Worm (Caenorhabditis elegans) whole organism, L1 larva: ENCODE measurements around the gene rom-3.
A peak's percentile ranks its signal among the peaks of the same experiment; 100 is the strongest.

Source experiments
- C04F5.9 ChIP-seq: sonication (generic microtip); optimal IDR thresholded peaks from 2 replicates; lab custom pipeline; 2016; ENCODE audit warnings: missing genetic modification characterization, missing compliant biosample characterization
- C34B4.2 ChIP-seq: sonication (generic microtip); optimal IDR thresholded peaks from 2 replicates; lab custom pipeline; 2017; ENCODE audit warnings: mild to moderate bottlenecking, missing genetic modification characterization, missing compliant biosample characterization
- F16B12.6 ChIP-seq: fragments of 150-350 bp; optimal IDR thresholded peaks from 2 replicates; lab custom pipeline; 2014; ENCODE audit warnings: missing biosample characterization, missing genetic modification characterization
- ama-1 ChIP-seq: fragments of 150-350 bp; optimal IDR thresholded peaks from 2 replicates; lab custom pipeline; 2014
- blmp-1 ChIP-seq: fragments of 150-350 bp; optimal IDR thresholded peaks from 2 replicates; lab custom pipeline; 2014; ENCODE audit warnings: missing biosample characterization, missing genetic modification characterization
- ceh-8 ChIP-seq: fragments of 200-800 bp; sonication (Bioruptor generic); optimal IDR thresholded peaks from 2 replicates; lab custom pipeline; 2018; ENCODE audit warnings: mild to moderate bottlenecking, missing genetic modification characterization, moderate library complexity, missing compliant biosample characterization
- ceh-82 ChIP-seq, 3 experiments: fragments of 150-350 bp in 1 of 3; sonication (generic microtip) in 2 of 3; optimal IDR thresholded peaks; 2 replicates each; lab custom pipeline; 2014 to 2017; ENCODE audit warnings: missing biosample characterization in 3 of 3, missing genetic modification characterization in 3 of 3
- ceh-90 ChIP-seq: sonication (generic microtip); optimal IDR thresholded peaks from 2 replicates; lab custom pipeline; 2016; ENCODE audit warnings: missing genetic modification characterization, missing compliant biosample characterization
- ces-1 ChIP-seq: fragments of 150-350 bp; optimal IDR thresholded peaks from 2 replicates; lab custom pipeline; 2014; ENCODE audit warnings: missing biosample characterization, missing genetic modification reagents, missing genetic modification characterization
- dpl-1 ChIP-seq, 3 experiments: fragments of 150-350 bp in 2 of 3; sonication (generic microtip) in 1 of 3; optimal IDR thresholded peaks; 2 replicates each; lab custom pipeline; 2014 to 2017; ENCODE audit warnings: missing biosample characterization in 3 of 3, missing genetic modification characterization in 3 of 3, missing genetic modification reagents in 3 of 3
- efl-1 ChIP-seq, 4 experiments: fragments of 150-350 bp; optimal IDR thresholded peaks in 3 of 4; peaks in 1 of 4; 1 replicate in 1 of 4; 2 replicates in 3 of 4; lab custom pipeline; 2014; ENCODE audit warnings: missing biosample characterization in 2 of 4, missing genetic modification characterization in 2 of 4, missing genetic modification reagents in 2 of 4
- fkh-10 ChIP-seq: sonication (generic microtip); optimal IDR thresholded peaks from 2 replicates; lab custom pipeline; 2017; ENCODE audit warnings: missing biosample characterization, missing genetic modification reagents, missing genetic modification characterization
- grh-1 ChIP-seq: fragments of 200-800 bp; sonication (Bioruptor generic); IDR thresholded peaks from 2 replicates; pipeline ENCODE4 v1.3.6; 2022; ENCODE audit warnings: missing genetic modification reagents, missing genetic modification characterization, missing compliant biosample characterization
- hlh-17 ChIP-seq: fragments of 200-800 bp; sonication (Bioruptor generic); optimal IDR thresholded peaks from 2 replicates; lab custom pipeline; 2018; ENCODE audit warnings: missing genetic modification characterization, mild to moderate bottlenecking, missing compliant biosample characterization, moderate library complexity, borderline replicate concordance
- hlh-4 ChIP-seq: sonication (generic microtip); optimal IDR thresholded peaks from 2 replicates; lab custom pipeline; 2016; ENCODE audit warnings: mild to moderate bottlenecking, missing genetic modification characterization, missing compliant biosample characterization
- lin-13 ChIP-seq: fragments of 150-350 bp; optimal IDR thresholded peaks from 2 replicates; lab custom pipeline; 2014; ENCODE audit warnings: missing biosample characterization, missing genetic modification reagents, missing genetic modification characterization
- lin-14 ChIP-seq: fragments of 200-800 bp; sonication (Bioruptor generic); optimal IDR thresholded peaks from 2 replicates; lab custom pipeline; 2018; ENCODE audit warnings: mild to moderate bottlenecking, missing genetic modification characterization, moderate library complexity, missing compliant biosample characterization
- lin-15B ChIP-seq: fragments of 150-350 bp; sonication (generic microtip); optimal IDR thresholded peaks from 3 replicates; lab custom pipeline; 2014; ENCODE audit warnings: missing biosample characterization, missing genetic modification characterization
- lin-35 ChIP-seq, 2 experiments: fragments of 150-350 bp; optimal IDR thresholded peaks; 2 replicates each; lab custom pipeline; 2014; ENCODE audit warnings: missing biosample characterization in 2 of 2, missing genetic modification characterization in 2 of 2, missing genetic modification reagents in 2 of 2
- lin-39 ChIP-seq: fragments of 150-350 bp; optimal IDR thresholded peaks from 2 replicates; lab custom pipeline; 2014; ENCODE audit warnings: missing biosample characterization, missing genetic modification reagents, missing genetic modification characterization
- lsy-2 ChIP-seq, 2 experiments: fragments of 150-350 bp; optimal IDR thresholded peaks; 2 replicates each; lab custom pipeline; 2014; ENCODE audit warnings: missing biosample characterization in 2 of 2, missing genetic modification characterization in 2 of 2
- nhr-11 ChIP-seq: fragments of 150-350 bp; optimal IDR thresholded peaks from 2 replicates; lab custom pipeline; 2014; ENCODE audit warnings: missing biosample characterization, missing genetic modification characterization
- nhr-12 ChIP-seq: sonication (generic microtip); optimal IDR thresholded peaks from 2 replicates; lab custom pipeline; 2017; ENCODE audit warnings: missing biosample characterization, missing genetic modification characterization
- nhr-20 ChIP-seq: sonication (generic microtip); optimal IDR thresholded peaks from 2 replicates; lab custom pipeline; 2016; ENCODE audit warnings: mild to moderate bottlenecking, missing genetic modification characterization, missing compliant biosample characterization
- nhr-47 ChIP-seq: sonication (generic microtip); optimal IDR thresholded peaks from 2 replicates; lab custom pipeline; 2016; ENCODE audit warnings: mild to moderate bottlenecking, missing genetic modification characterization, moderate library complexity, missing compliant biosample characterization
- nhr-77 ChIP-seq: fragments of 150-350 bp; optimal IDR thresholded peaks from 2 replicates; lab custom pipeline; 2014; ENCODE audit warnings: missing biosample characterization, missing genetic modification characterization
- nhr-84 ChIP-seq: sonication (generic microtip); optimal IDR thresholded peaks from 2 replicates; lab custom pipeline; 2017; ENCODE audit warnings: missing biosample characterization, missing genetic modification characterization
- nhr-90 ChIP-seq: sonication (generic microtip); optimal IDR thresholded peaks from 2 replicates; lab custom pipeline; 2016; ENCODE audit warnings: mild to moderate bottlenecking, missing genetic modification characterization, missing compliant biosample characterization; ENCODE audit not compliant: poor library complexity
- skn-1 ChIP-seq: fragments of 150-350 bp; optimal IDR thresholded peaks from 2 replicates; lab custom pipeline; 2014; ENCODE audit warnings: missing biosample characterization, missing genetic modification characterization
- snu-23 ChIP-seq: sonication (generic microtip); optimal IDR thresholded peaks from 2 replicates; lab custom pipeline; 2016; ENCODE audit warnings: missing genetic modification characterization, missing compliant biosample characterization
- sox-4 ChIP-seq: sonication (generic microtip); optimal IDR thresholded peaks from 2 replicates; lab custom pipeline; 2016; ENCODE audit warnings: missing genetic modification characterization, missing compliant biosample characterization
- sptf-1 ChIP-seq: fragments of 150-350 bp; optimal IDR thresholded peaks from 2 replicates; lab custom pipeline; 2014; ENCODE audit warnings: missing biosample characterization, missing genetic modification characterization
- tbx-2 ChIP-seq: sonication (generic microtip); optimal IDR thresholded peaks from 2 replicates; lab custom pipeline; 2016; ENCODE audit warnings: missing genetic modification characterization, missing compliant biosample characterization
- tlp-1 ChIP-seq: fragments of 150-350 bp; optimal IDR thresholded peaks from 2 replicates; lab custom pipeline; 2014; ENCODE audit warnings: missing biosample characterization, missing genetic modification characterization
- unc-30 ChIP-seq: sonication (generic microtip); optimal IDR thresholded peaks from 2 replicates; lab custom pipeline; 2017; ENCODE audit warnings: missing biosample characterization, missing genetic modification characterization
- unc-62 ChIP-seq: fragments of 150-350 bp; optimal IDR thresholded peaks from 2 replicates; lab custom pipeline; 2014; ENCODE audit warnings: missing biosample characterization, missing genetic modification reagents, missing genetic modification characterization
- unc-86 ChIP-seq: sonication (generic microtip); optimal IDR thresholded peaks from 2 replicates; lab custom pipeline; 2016; ENCODE audit warnings: missing genetic modification characterization, missing compliant biosample characterization
- xbp-1 ChIP-seq: sonication (generic microtip); optimal IDR thresholded peaks from 2 replicates; lab custom pipeline; 2016; ENCODE audit warnings: missing genetic modification characterization, missing compliant biosample characterization
- zag-1 ChIP-seq: fragments of 150-350 bp; optimal IDR thresholded peaks from 2 replicates; lab custom pipeline; 2014; ENCODE audit warnings: missing biosample characterization, missing genetic modification characterization

Gene rom-3

DNA sequence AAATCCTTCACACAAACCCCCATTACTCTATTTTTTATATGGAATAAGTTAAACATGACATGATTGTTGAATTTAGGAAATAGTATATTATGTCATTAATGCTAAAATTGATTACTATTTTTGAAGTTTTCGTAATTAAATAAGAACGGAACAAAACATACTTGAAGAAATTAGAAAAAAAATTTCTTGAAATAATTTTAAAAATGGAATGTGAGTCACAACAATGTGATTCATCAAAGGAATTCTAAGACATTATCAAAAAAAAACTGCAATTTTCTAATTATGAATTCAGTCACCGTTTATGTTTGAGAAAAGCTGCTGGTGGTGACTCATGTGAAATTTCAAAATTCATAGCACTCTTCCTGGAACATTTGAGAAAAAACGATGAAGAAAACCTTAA, 18.1 kb upstream of the rom-3 start, which contains the start of gene nccd-1:
Gene nccd-1 (plus strand): TSS at position 301 of the 400 bp plus-strand sequence.
- TF ChIP-seq nhr-77 (tag; lab: Kevin White, UChicago) (no peak), C04F5.9 (tag; lab: Kevin White, UChicago) (no peak), C34B4.2 (tag; lab: Kevin White, UChicago) (no peak), nhr-84 (tag; lab: Kevin White, UChicago) (no peak), fkh-10 (GFP tag; lab: Kevin White, UChicago) (no peak), zag-1 (tag; lab: Kevin White, UChicago) (no peak), lsy-2 (tag; optimal IDR thresholded peaks at IDR 0.05; lab: Kevin White, UChicago) (no peak), sptf-1 (tag; lab: Kevin White, UChicago) (no peak), nhr-12 (tag; lab: Kevin White, UChicago) (no peak), ces-1 (GFP tag; lab: Kevin White, UChicago) (no peak), nhr-47 (tag; lab: Kevin White, UChicago) (no peak), snu-23 (no peak), ceh-90 (tag; lab: Kevin White, UChicago) (no peak), lin-13 (no peak), F16B12.6 (tag; lab: Kevin White, UChicago) (no peak), hlh-17 (GFP tag; lab: Kevin White, UChicago) (no peak), skn-1 (no peak), nhr-20 (tag; lab: Kevin White, UChicago) (no peak), ceh-8 (GFP tag; lab: Kevin White, UChicago) (no peak)
- TF ChIP-seq, all 84 proteins: peak for 0

DNA sequence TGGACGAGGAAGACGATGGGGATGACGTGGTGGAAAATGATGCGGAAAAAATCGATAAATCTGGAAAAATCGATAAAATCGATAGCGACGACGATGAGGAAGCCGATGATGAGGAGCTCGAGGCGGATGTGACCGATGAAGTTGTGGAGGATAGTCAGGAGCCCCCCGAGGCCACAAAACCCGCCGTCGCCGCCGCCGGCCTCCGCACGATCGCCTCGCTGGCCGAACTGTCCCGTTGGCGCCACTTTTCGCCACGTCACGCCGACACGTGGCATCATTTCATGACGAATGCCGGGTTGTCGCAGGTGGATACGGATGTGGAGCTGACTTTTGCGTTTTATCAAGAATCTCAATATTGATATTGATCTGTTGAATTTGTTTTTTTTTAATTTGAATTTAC, 7.8 kb downstream of the rom-3 start:
- TF ChIP-seq tlp-1 (tag; lab: Kevin White, UChicago) = no peak
- no peak for TF ChIP-seq sox-4 (tag; lab: Kevin White, UChicago)
- TF ChIP-seq ces-1 (GFP tag; lab: Kevin White, UChicago) = no peak
- no peak for TF ChIP-seq hlh-4 (tag; lab: Kevin White, UChicago)
- TF ChIP-seq C34B4.2 (tag; lab: Kevin White, UChicago) = no peak
- no peak for TF ChIP-seq hlh-17 (GFP tag; lab: Kevin White, UChicago)
- no peak for TF ChIP-seq grh-1
- no peak for TF ChIP-seq lin-39 (tag; lab: Kevin White, UChicago)
- no peak for TF ChIP-seq xbp-1 (tag; lab: Kevin White, UChicago)
- TF ChIP-seq unc-86 (tag; lab: Kevin White, UChicago) = no peak
- no peak for TF ChIP-seq unc-30
- TF ChIP-seq lin-15B (tag; lab: Kevin White, UChicago) = no peak
- no peak for TF ChIP-seq lin-35 (GFP tag; optimal IDR thresholded peaks at IDR 0.05; lab: Kevin White, UChicago)
- no peak for TF ChIP-seq nhr-11 (tag; lab: Kevin White, UChicago)
- TF ChIP-seq lin-14 (GFP tag; lab: Kevin White, UChicago) = no peak
- no peak for TF ChIP-seq ceh-82 (tag; optimal IDR thresholded peaks at IDR 0.05; lab: Kevin White, UChicago)
- TF ChIP-seq nhr-90 (tag; lab: Kevin White, UChicago) = no peak
- TF ChIP-seq tbx-2 (tag; lab: Kevin White, UChicago) = no peak
- no peak for TF ChIP-seq sptf-1 (tag; lab: Kevin White, UChicago)

DNA sequence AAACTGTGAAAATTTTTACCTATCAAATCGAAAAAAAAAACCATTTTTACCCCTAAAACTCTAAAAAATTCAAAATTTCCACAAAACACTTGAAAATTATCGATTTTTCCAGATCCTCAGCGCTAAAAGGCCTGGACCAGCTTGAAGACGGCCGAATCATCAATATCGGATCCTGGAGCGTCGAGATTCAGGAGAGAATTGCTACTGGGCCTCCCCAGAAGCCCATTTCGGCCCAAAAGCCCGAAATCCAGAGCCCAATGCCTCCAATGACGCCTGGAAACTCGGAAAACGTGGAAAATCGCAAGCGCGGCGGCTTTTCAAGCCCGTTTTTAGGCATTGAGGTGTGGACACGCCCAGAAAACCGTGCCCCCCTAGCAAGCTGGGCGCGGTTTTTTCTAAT, 17.9 kb downstream of the rom-3 start:
- TF ChIP-seq ceh-8 (GFP tag; lab: Kevin White, UChicago) (no peak), dpl-1 (GFP tag; optimal IDR thresholded peaks at IDR 0.05; lab: Kevin White, UChicago) (no peak), efl-1 (optimal IDR thresholded peaks at IDR 0.05; lab: Kevin White, UChicago) (no peak), efl-1 (GFP tag; optimal IDR thresholded peaks at IDR 0.05 in 1 of 2; lab: Kevin White, UChicago) (peak in 1 of 2 experiments; percentile 32), blmp-1 (tag; lab: Kevin White, UChicago) (no peak), unc-62 (no peak), lin-14 (GFP tag; lab: Kevin White, UChicago) (no peak), ama-1 (lab: Kevin White, UChicago) (no peak)
- TF ChIP-seq, all 84 proteins: peak for 1
